Worm (Caenorhabditis elegans): ENCODE data around the gene pfd-2.

Gene pfd-2

DNA sequence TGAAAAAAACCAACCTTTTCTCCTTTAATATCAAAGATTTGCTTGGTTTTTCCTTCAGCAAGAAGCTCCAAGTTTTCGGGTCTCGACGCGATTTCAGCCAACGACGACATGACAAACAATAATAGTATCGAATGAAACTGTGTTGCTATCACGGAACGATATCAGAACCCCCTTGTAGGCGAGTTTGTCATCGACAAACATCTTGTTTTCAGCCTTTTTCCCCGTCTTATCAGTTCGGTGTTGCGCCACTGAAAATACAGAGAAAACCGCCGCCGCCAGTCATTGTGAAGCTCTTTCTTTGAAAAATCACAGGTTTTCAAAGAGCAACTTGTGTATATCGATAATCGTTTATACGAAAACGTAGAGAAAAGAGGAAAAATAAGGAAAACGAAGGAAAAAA, 45.9 kb downstream of the pfd-2 start, which contains the start of gene paic-1 (continued):
- TF ChIP-seq attf-5 (GFP tag; optimal IDR thresholded peaks at IDR 0.05): no peak
- no peak for TF ChIP-seq bed-2 (GFP tag; IDR thresholded peaks at IDR 0.05)
- no peak for TF ChIP-seq zim-3 (tag; optimal IDR thresholded peaks at IDR 0.05)
- TF ChIP-seq ZK185.1 (tag; optimal IDR thresholded peaks at IDR 0.05; ENCODE audit: poor library complexity, severe bottlenecking): peak; percentile 27
- TF ChIP-seq dox-1 (GFP tag; IDR thresholded peaks at IDR 0.05): 0 out of 2 replicates have a peak, but pooled peaks have one; percentile 23
- TF ChIP-seq C06A6.2 (GFP tag; conservative IDR thresholded peaks at IDR 0.05): no peak
- no peak for TF ChIP-seq egl-44 (GFP tag; IDR thresholded peaks at IDR 0.05)
- TF ChIP-seq gei-17 (GFP tag; optimal IDR thresholded peaks at IDR 0.05): no peak
- no peak for TF ChIP-seq B0261.1 (tag; optimal IDR thresholded peaks at IDR 0.05)
- TF ChIP-seq fkh-3 (tag; optimal IDR thresholded peaks at IDR 0.05): no peak
- no peak for TF ChIP-seq F22D6.2 (tag; optimal IDR thresholded peaks at IDR 0.05)
- no peak for TF ChIP-seq ccch-3 (GFP tag; optimal IDR thresholded peaks at IDR 0.05)
- no peak for TF ChIP-seq B0019.2 (GFP tag; conservative IDR thresholded peaks at IDR 0.05)
- no peak for TF ChIP-seq aptf-3 (GFP tag; IDR thresholded peaks at IDR 0.05)
- TF ChIP-seq efl-1 (GFP tag; optimal IDR thresholded peaks at IDR 0.05): no peak
- no peak for TF ChIP-seq die-1 (tag; optimal IDR thresholded peaks at IDR 0.05)
- no peak for TF ChIP-seq tbx-9 (tag; optimal IDR thresholded peaks at IDR 0.05; ENCODE audit: borderline replicate concordance)
- TF ChIP-seq Y53G8AR.9 (GFP tag; conservative IDR thresholded peaks at IDR 0.05): no peak
- no peak for TF ChIP-seq hsf-1 (GFP tag; IDR thresholded peaks at IDR 0.05)
- TF ChIP-seq ceh-27 (GFP tag; optimal IDR thresholded peaks at IDR 0.05): no peak
- TF ChIP-seq F33H1.4 (GFP tag; IDR thresholded peaks at IDR 0.05): no peak
- no peak for TF ChIP-seq nhr-27 (tag; optimal IDR thresholded peaks at IDR 0.05)
- no peak for TF ChIP-seq hmg-1.2 (GFP tag; IDR thresholded peaks at IDR 0.05)
- TF ChIP-seq nfya-2 (GFP tag; IDR thresholded peaks at IDR 0.05): no peak
- TF ChIP-seq F37B4.10 (GFP tag; IDR thresholded peaks at IDR 0.05): no peak
- TF ChIP-seq C17E4.6 (GFP tag; IDR thresholded peaks at IDR 0.05): no peak
- no peak for TF ChIP-seq F52B5.7 (tag; optimal IDR thresholded peaks at IDR 0.05)
- TF ChIP-seq hmg-20 (GFP tag; IDR thresholded peaks at IDR 0.05): 0 out of 2 replicates have a peak, but pooled peaks have one; percentile 3
- peak; percentile 58 for TF ChIP-seq nhr-80 (tag; optimal IDR thresholded peaks at IDR 0.05)
- TF ChIP-seq tlf-1 (GFP tag; optimal IDR thresholded peaks at IDR 0.05): no peak
- no peak for TF ChIP-seq madf-8 (GFP tag; conservative IDR thresholded peaks at IDR 0.05)
- no peak for TF ChIP-seq rec-8 (tag; optimal IDR thresholded peaks at IDR 0.05)
- TF ChIP-seq F10E7.11 (tag; optimal IDR thresholded peaks at IDR 0.05): no peak
- TF ChIP-seq ztf-18 (tag; optimal IDR thresholded peaks at IDR 0.05): no peak
- TF ChIP-seq madf-10 (tag; optimal IDR thresholded peaks at IDR 0.05): no peak
- TF ChIP-seq Y56A3A.18 (GFP tag; IDR thresholded peaks at IDR 0.05): no peak
- TF ChIP-seq ztf-22 (GFP tag; optimal IDR thresholded peaks at IDR 0.05): no peak
- no peak for TF ChIP-seq egl-18 (GFP tag; IDR thresholded peaks at IDR 0.05)
- TF ChIP-seq lir-1 (GFP tag; conservative IDR thresholded peaks at IDR 0.05): no peak
- no peak for TF ChIP-seq ekl-4 (GFP tag; IDR thresholded peaks at IDR 0.05)
- no peak for TF ChIP-seq egrh-3 (GFP tag; IDR thresholded peaks at IDR 0.05)
- TF ChIP-seq ztf-28 (GFP tag; IDR thresholded peaks at IDR 0.05): no peak
- TF ChIP-seq mxl-1 (tag; optimal IDR thresholded peaks at IDR 0.05): no peak
- no peak for TF ChIP-seq ceh-40 (GFP tag; IDR thresholded peaks at IDR 0.05)
- TF ChIP-seq sea-2 (GFP tag; IDR thresholded peaks at IDR 0.05): no peak
- no peak for TF ChIP-seq ceh-79 (tag; optimal IDR thresholded peaks at IDR 0.05)
- TF ChIP-seq atf-7 (tag; optimal IDR thresholded peaks at IDR 0.05): no peak
- TF ChIP-seq lsy-27 (tag; optimal IDR thresholded peaks at IDR 0.05; ENCODE audit: borderline replicate concordance, insufficient read depth): no peak
- TF ChIP-seq unc-62 (GFP tag; optimal IDR thresholded peaks at IDR 0.05): no peak
- peak; percentile 47 for TF ChIP-seq hrde-1 (tag; optimal IDR thresholded peaks at IDR 0.05; ENCODE audit: borderline replicate concordance)
